Fruit fly (Drosophila melanogaster) whole organism, embryonic: ENCODE results near the gene CG43094.

Experiments
- Adf1 ChIP-seq: fragments of 200-800 bp; sonication (Bioruptor generic); IDR thresholded peaks from 2 replicates; pipeline ENCODE4 v1.3.6; 2022; ENCODE audit warnings: missing biosample characterization, missing genetic modification characterization
- Awh ChIP-seq: fragments of 200-800 bp; sonication (Bioruptor generic); IDR thresholded peaks from 2 replicates; pipeline ENCODE4, ENCODE4 v1.3.6; 2022; ENCODE audit warnings: missing biosample characterization, missing genetic modification characterization
- CG10209 ChIP-seq: fragments of 200-800 bp; sonication (Bioruptor generic); optimal IDR thresholded peaks from 3 replicates; lab custom pipeline; 2017; ENCODE audit warnings: missing biosample characterization, mild to moderate bottlenecking, missing genetic modification characterization, missing genetic modification reagents
- CG1024 ChIP-seq: fragments of 200-800 bp; sonication (Bioruptor generic); IDR thresholded peaks from 2 replicates; pipeline ENCODE4 v1.3.6; 2022; ENCODE audit warnings: missing biosample characterization, missing genetic modification characterization
- CG10431 ChIP-seq: fragments of 200-800 bp; sonication (Bioruptor generic); optimal IDR thresholded peaks from 3 replicates; lab custom pipeline; 2018; ENCODE audit warnings: missing biosample characterization, mild to moderate bottlenecking, missing genetic modification characterization
- CG10654 ChIP-seq: fragments of 200-800 bp; sonication (Bioruptor generic); optimal IDR thresholded peaks from 2 replicates; lab custom pipeline; 2016; ENCODE audit warnings: missing biosample characterization, missing genetic modification characterization
- CG12219 ChIP-seq: fragments of 200-800 bp; sonication (Bioruptor generic); optimal IDR thresholded peaks from 3 replicates; lab custom pipeline; 2018; ENCODE audit warnings: missing biosample characterization, mild to moderate bottlenecking, missing genetic modification characterization
- CG1233 ChIP-seq: fragments of 200-800 bp; sonication (Bioruptor generic); optimal IDR thresholded peaks from 4 replicates; lab custom pipeline; 2018; ENCODE audit warnings: missing biosample characterization, mild to moderate bottlenecking, missing genetic modification characterization
- CG13424 ChIP-seq: fragments of 200-800 bp; sonication (Bioruptor generic); optimal IDR thresholded peaks from 2 replicates; lab custom pipeline; 2019; ENCODE audit warnings: missing biosample characterization, mild to moderate bottlenecking, missing genetic modification characterization, moderate library complexity
- CG17385 ChIP-seq: fragments of 200-800 bp; sonication (Bioruptor generic); optimal IDR thresholded peaks from 3 replicates; lab custom pipeline; 2018; ENCODE audit warnings: missing biosample characterization, mild to moderate bottlenecking, missing genetic modification characterization
- CG1792 ChIP-seq: fragments of 200-800 bp; sonication (Bioruptor generic); optimal IDR thresholded peaks from 2 replicates; lab custom pipeline; 2016; ENCODE audit warnings: missing biosample characterization, missing genetic modification characterization
- CG18619 ChIP-seq: fragments of 200-800 bp; sonication (Bioruptor generic); optimal IDR thresholded peaks from 3 replicates; lab custom pipeline; 2017; ENCODE audit warnings: missing biosample characterization, mild to moderate bottlenecking, missing genetic modification characterization
- CG2678 ChIP-seq: fragments of 200-800 bp; sonication (Bioruptor generic); optimal IDR thresholded peaks from 3 replicates; lab custom pipeline; 2019; ENCODE audit warnings: missing biosample characterization, mild to moderate bottlenecking, missing genetic modification characterization, moderate library complexity
- CG3847 ChIP-seq: fragments of 200-800 bp; sonication (Bioruptor generic); IDR thresholded peaks from 2 replicates; pipeline ENCODE4 v1.3.6; 2022; ENCODE audit warnings: missing biosample characterization, missing genetic modification characterization
- CG4328 ChIP-seq: fragments of 200-800 bp; sonication (Bioruptor generic); optimal IDR thresholded peaks from 3 replicates; lab custom pipeline; 2017; ENCODE audit warnings: missing biosample characterization, missing genetic modification reagents, missing genetic modification characterization
- CG4617 ChIP-seq: fragments of 200-800 bp; sonication (Bioruptor generic); optimal IDR thresholded peaks from 3 replicates; lab custom pipeline; 2016; ENCODE audit warnings: missing biosample characterization, missing genetic modification characterization, borderline replicate concordance
- CG5953 ChIP-seq: fragments of 200-800 bp; sonication (Bioruptor generic); IDR thresholded peaks from 2 replicates; pipeline ENCODE4 v1.3.6; 2022; ENCODE audit warnings: missing biosample characterization, missing genetic modification characterization
- CG6854 ChIP-seq: fragments of 200-800 bp; sonication (Bioruptor generic); optimal IDR thresholded peaks from 3 replicates; lab custom pipeline; 2017; ENCODE audit warnings: missing biosample characterization, mild to moderate bottlenecking, missing genetic modification characterization
- CG7745 ChIP-seq: fragments of 200-800 bp; sonication (Bioruptor generic); optimal IDR thresholded peaks from 2 replicates; lab custom pipeline; 2018; ENCODE audit warnings: missing biosample characterization, mild to moderate bottlenecking, missing genetic modification characterization, moderate library complexity
- CG7987 ChIP-seq: fragments of 200-800 bp; sonication (Bioruptor generic); optimal IDR thresholded peaks from 2 replicates; lab custom pipeline; 2018; ENCODE audit warnings: missing biosample characterization, mild to moderate bottlenecking, missing genetic modification characterization, moderate library complexity
- CG8765 ChIP-seq: fragments of 200-800 bp; sonication (Bioruptor generic); IDR thresholded peaks from 2 replicates; pipeline ENCODE4 v1.3.6; 2022; ENCODE audit warnings: missing biosample characterization, missing genetic modification characterization
- CG9876 ChIP-seq: fragments of 200-800 bp; sonication (Bioruptor generic); optimal IDR thresholded peaks from 2 replicates; lab custom pipeline; 2016; ENCODE audit warnings: missing biosample characterization, missing genetic modification characterization
- Drgx ChIP-seq: fragments of 200-800 bp; sonication (Bioruptor generic); IDR thresholded peaks from 2 replicates; pipeline ENCODE4 v1.3.6; 2022; ENCODE audit warnings: missing biosample characterization, missing genetic modification characterization
- E2f1 ChIP-seq: fragments of 200-800 bp; sonication (Bioruptor generic); IDR thresholded peaks from 2 replicates; pipeline ENCODE4 v1.3.6; 2022; ENCODE audit warnings: missing biosample characterization, missing genetic modification characterization
- Elba2 ChIP-seq: fragments of 200-800 bp; sonication (Bioruptor generic); optimal IDR thresholded peaks from 3 replicates; lab custom pipeline; 2016; ENCODE audit warnings: missing biosample characterization, missing genetic modification characterization
- Hey ChIP-seq: fragments of 200-800 bp; sonication (Bioruptor generic); optimal IDR thresholded peaks from 3 replicates; lab custom pipeline; 2018; ENCODE audit warnings: missing biosample characterization, mild to moderate bottlenecking, missing genetic modification characterization
- Hmx ChIP-seq: fragments of 200-800 bp; sonication (Bioruptor generic); optimal IDR thresholded peaks from 2 replicates; lab custom pipeline; 2016; ENCODE audit warnings: missing biosample characterization, missing genetic modification characterization
- Hr3 ChIP-seq: fragments of 200-800 bp; sonication (Bioruptor generic); optimal IDR thresholded peaks from 3 replicates; lab custom pipeline; 2016; ENCODE audit warnings: missing biosample characterization, missing genetic modification characterization
- Lhr ChIP-seq: fragments of 200-800 bp; sonication (Bioruptor generic); optimal IDR thresholded peaks from 3 replicates; lab custom pipeline; 2017; ENCODE audit warnings: mild to moderate bottlenecking, missing biosample characterization, missing genetic modification reagents, missing genetic modification characterization
- MESR4 ChIP-seq: fragments of 200-800 bp; sonication (Bioruptor generic); optimal IDR thresholded peaks from 2 replicates; lab custom pipeline; 2018; ENCODE audit warnings: missing biosample characterization, mild to moderate bottlenecking, missing genetic modification characterization, moderate library complexity
- Oaz ChIP-seq: fragments of 200-800 bp; sonication (Bioruptor generic); IDR thresholded peaks from 2 replicates; pipeline ENCODE4 v1.3.6; 2022; ENCODE audit warnings: missing biosample characterization, missing genetic modification characterization
- Spps ChIP-seq: fragments of 200-800 bp; sonication (Bioruptor generic); optimal IDR thresholded peaks from 2 replicates; lab custom pipeline; 2018; ENCODE audit warnings: missing biosample characterization, mild to moderate bottlenecking, missing genetic modification characterization
- YL-1 ChIP-seq: fragments of 200-800 bp; sonication (Bioruptor generic); optimal IDR thresholded peaks from 3 replicates; lab custom pipeline; 2017; ENCODE audit warnings: missing biosample characterization, mild to moderate bottlenecking, missing genetic modification characterization
- bigmax ChIP-seq: fragments of 200-800 bp; sonication (Bioruptor generic); optimal IDR thresholded peaks from 2 replicates; lab custom pipeline; 2018; ENCODE audit warnings: missing biosample characterization, mild to moderate bottlenecking, missing genetic modification characterization
- cad ChIP-seq: fragments of >200 bp; optimal IDR thresholded peaks from 2 replicates; lab custom pipeline; 2017; ENCODE audit warnings: missing biosample characterization, missing genetic modification characterization
- chinmo ChIP-seq: fragments of 200-800 bp; sonication (Bioruptor generic); IDR thresholded peaks from 4 replicates; pipeline ENCODE4 v1.3.6; 2022; ENCODE audit warnings: missing biosample characterization, missing genetic modification characterization; ENCODE audit not compliant: partially characterized antibody
- corto ChIP-seq: fragments of 200-800 bp; sonication (Bioruptor generic); optimal IDR thresholded peaks from 2 replicates; lab custom pipeline; 2016; ENCODE audit warnings: missing biosample characterization, mild to moderate bottlenecking, missing genetic modification characterization, moderate library complexity
- ems ChIP-seq: fragments of 200-800 bp; sonication (Bioruptor generic); optimal IDR thresholded peaks from 3 replicates; lab custom pipeline; 2016; ENCODE audit warnings: missing biosample characterization, missing genetic modification characterization
- esg ChIP-seq: fragments of 200-800 bp; sonication (Bioruptor generic); conservative IDR thresholded peaks from 2 replicates; pipeline ENCODE4 v1.3.6; 2022; ENCODE audit warnings: missing biosample characterization, missing genetic modification characterization
- ewg ChIP-seq: fragments of 200-800 bp; sonication (Bioruptor generic); optimal IDR thresholded peaks from 3 replicates; lab custom pipeline; 2017; ENCODE audit warnings: mild to moderate bottlenecking, missing biosample characterization, missing genetic modification reagents, missing genetic modification characterization
- fd102C ChIP-seq: fragments of 200-800 bp; sonication (Bioruptor generic); optimal IDR thresholded peaks from 2 replicates; lab custom pipeline; 2018; ENCODE audit warnings: missing biosample characterization, mild to moderate bottlenecking, missing genetic modification characterization, moderate library complexity
- fu2 ChIP-seq: fragments of 200-800 bp; sonication (Bioruptor generic); optimal IDR thresholded peaks from 2 replicates; lab custom pipeline; 2016; ENCODE audit warnings: missing biosample characterization, missing genetic modification characterization
- gce ChIP-seq: fragments of 200-800 bp; sonication (Bioruptor generic); IDR thresholded peaks from 3 replicates; pipeline ENCODE4 v1.3.6; 2022; ENCODE audit warnings: missing biosample characterization, missing genetic modification characterization
- gcm ChIP-seq: fragments of 200-800 bp; sonication (Bioruptor generic); optimal IDR thresholded peaks from 2 replicates; lab custom pipeline; 2019; ENCODE audit warnings: missing biosample characterization, mild to moderate bottlenecking, missing genetic modification characterization, moderate library complexity
- insv ChIP-seq, 2 experiments: fragments of 200-800 bp; sonication (Bioruptor generic); optimal IDR thresholded peaks; 3 replicates each; lab custom pipeline; 2016 to 2018; ENCODE audit warnings: missing biosample characterization in 2 of 2, missing genetic modification characterization in 2 of 2
- kah ChIP-seq: fragments of 200-800 bp; sonication (Bioruptor generic); optimal IDR thresholded peaks from 2 replicates; lab custom pipeline; 2018; ENCODE audit warnings: missing biosample characterization, mild to moderate bottlenecking, missing genetic modification characterization
- klu ChIP-seq: fragments of 200-800 bp; sonication (Bioruptor generic); IDR thresholded peaks from 2 replicates; pipeline ENCODE4 v1.3.6; 2022; ENCODE audit warnings: missing biosample characterization, missing genetic modification characterization
- sd ChIP-seq: fragments of 200-800 bp; sonication (Bioruptor generic); optimal IDR thresholded peaks from 3 replicates; lab custom pipeline; 2018; ENCODE audit warnings: missing biosample characterization, mild to moderate bottlenecking, missing genetic modification characterization, moderate library complexity
- sr ChIP-seq: fragments of 200-800 bp; sonication (Bioruptor generic); IDR thresholded peaks from 3 replicates; pipeline ENCODE4 v1.3.6; 2022; ENCODE audit warnings: missing biosample characterization, missing genetic modification characterization
- twi ChIP-seq: fragments of 200-800 bp; optimal IDR thresholded peaks from 2 replicates; lab custom pipeline; 2019; ENCODE audit warnings: missing biosample characterization, mild to moderate bottlenecking, missing genetic modification characterization, moderate library complexity
- zf30C ChIP-seq: fragments of 200-800 bp; sonication (Bioruptor generic); optimal IDR thresholded peaks from 3 replicates; lab custom pipeline; 2018; ENCODE audit warnings: missing biosample characterization, mild to moderate bottlenecking, missing genetic modification characterization
- zfh1 ChIP-seq: fragments of 200-800 bp; sonication (Bioruptor generic); IDR thresholded peaks from 3 replicates; pipeline ENCODE4 v1.3.6; 2022; ENCODE audit warnings: missing biosample characterization, missing genetic modification characterization

Gene CG43094

dm6 chr3R:22720808-22721306 is 49.9 kb downstream of the CG43094 start, which contains the start of gene wge (continued):
- TF ChIP-seq CG4617 (GFP tag; lab: Kevin White, UChicago), result peak; percentile 88
- TF ChIP-seq CG1792 (GFP tag; lab: Kevin White, UChicago), result no peak
- TF ChIP-seq CG7745 (tag; lab: Kevin White, UChicago), result no peak
- TF ChIP-seq CG12219, result no peak
- TF ChIP-seq corto (GFP tag; lab: Kevin White, UChicago), result no peak
- TF ChIP-seq CG9876 (GFP tag; lab: Kevin White, UChicago), result no peak
- TF ChIP-seq Elba2 (GFP tag; lab: Kevin White, UChicago), result no peak
- no peak for TF ChIP-seq Oaz
- TF ChIP-seq YL-1 (GFP tag; lab: Kevin White, UChicago), result peak; percentile 62
- TF ChIP-seq CG7987 (GFP tag; lab: Kevin White, UChicago), result no peak
- no peak for TF ChIP-seq CG4328
- TF ChIP-seq Hey, result no peak
- no peak for TF ChIP-seq CG10209 (GFP tag; lab: Kevin White, UChicago)
- TF ChIP-seq CG10654 (GFP tag; lab: Kevin White, UChicago), result no peak
- peak; percentile 1 for TF ChIP-seq CG2678 (tag; lab: Kevin White, UChicago)
- no peak for TF ChIP-seq CG3847 (GFP tag; lab: Robert Waterston, UW)
- TF ChIP-seq ewg (GFP tag; lab: Kevin White, UChicago), result no peak
- TF ChIP-seq Hr3 (GFP tag; lab: Kevin White, UChicago), result no peak
- no peak for TF ChIP-seq CG1024 (GFP tag; lab: Robert Waterston, UW)
- no peak for TF ChIP-seq Awh (GFP tag; lab: Robert Waterston, UW)
- no peak for TF ChIP-seq CG18619
- no peak for TF ChIP-seq CG13424
- TF ChIP-seq fu2 (GFP tag; lab: Kevin White, UChicago), result no peak
- TF ChIP-seq insv (GFP tag; optimal IDR thresholded peaks at IDR 0.05; lab: Kevin White, UChicago), result no peak
- peak; percentile 74 for TF ChIP-seq MESR4 (GFP tag; lab: Kevin White, UChicago)
- TF ChIP-seq esg (GFP tag; lab: Robert Waterston, UW), result no peak
- TF ChIP-seq Lhr (GFP tag; lab: Kevin White, UChicago), result no peak
- TF ChIP-seq twi (tag; lab: Kevin White, UChicago), result no peak
- no peak for TF ChIP-seq CG10431
- no peak for TF ChIP-seq sr
- peak; percentile 71; the same call in 1 of the 4 replicates for TF ChIP-seq chinmo
- no peak for TF ChIP-seq CG1233 (GFP tag; lab: Kevin White, UChicago)
- no peak for TF ChIP-seq CG5953 (GFP tag; lab: Robert Waterston, UW)
- TF ChIP-seq CG17385 (GFP tag; lab: Kevin White, UChicago), result peak; percentile 56
- no peak for TF ChIP-seq klu (GFP tag; lab: Robert Waterston, UW)
- no peak for TF ChIP-seq E2f1 (GFP tag; lab: Robert Waterston, UW)
- peak; percentile 69 for TF ChIP-seq sd (tag; lab: Kevin White, UChicago)
- no peak for TF ChIP-seq Spps
- TF ChIP-seq bigmax (GFP tag; lab: Kevin White, UChicago), result no peak
- no peak for TF ChIP-seq kah (GFP tag; lab: Kevin White, UChicago)
- no peak for TF ChIP-seq Hmx
- TF ChIP-seq ems (GFP tag; lab: Kevin White, UChicago), result no peak
- no peak for TF ChIP-seq zf30C (GFP tag; lab: Kevin White, UChicago)
- TF ChIP-seq fd102C (GFP tag; lab: Kevin White, UChicago), result no peak
- TF ChIP-seq Adf1, result no peak
- TF ChIP-seq cad, result no peak
- peak; percentile 40; the same call in 1 of the 2 replicates for TF ChIP-seq Drgx (GFP tag; lab: Robert Waterston, UW)
- no peak for TF ChIP-seq zfh1 (GFP tag; lab: Robert Waterston, UW)
- no peak for TF ChIP-seq gcm (GFP tag; lab: Kevin White, UChicago)
- TF ChIP-seq CG8765 (GFP tag; lab: Robert Waterston, UW), result no peak
- TF ChIP-seq gce (GFP tag; lab: Robert Waterston, UW), result no peak
- TF ChIP-seq CG6854 (GFP tag; lab: Kevin White, UChicago), result no peak
